Worm (Caenorhabditis elegans) whole organism, L1 larva: ENCODE measurements around the gene glr-4.
A peak's percentile ranks its signal among the peaks of the same experiment; 100 is the strongest.

Experiments
- C04F5.9 ChIP-seq: sonication (generic microtip); optimal IDR thresholded peaks from 2 replicates; lab custom pipeline; 2016; ENCODE audit warnings: missing genetic modification characterization, missing compliant biosample characterization
- C34B4.2 ChIP-seq: sonication (generic microtip); optimal IDR thresholded peaks from 2 replicates; lab custom pipeline; 2017; ENCODE audit warnings: mild to moderate bottlenecking, missing genetic modification characterization, missing compliant biosample characterization
- F16B12.6 ChIP-seq: fragments of 150-350 bp; optimal IDR thresholded peaks from 2 replicates; lab custom pipeline; 2014; ENCODE audit warnings: missing biosample characterization, missing genetic modification characterization
- Y116A8C.19 ChIP-seq: sonication (generic microtip); optimal IDR thresholded peaks from 2 replicates; lab custom pipeline; 2016; ENCODE audit warnings: missing compliant biosample characterization, missing genetic modification characterization, borderline replicate concordance
- aha-1 ChIP-seq: fragments of 150-350 bp; optimal IDR thresholded peaks from 2 replicates; lab custom pipeline; 2014; ENCODE audit warnings: missing biosample characterization, missing genetic modification characterization
- aly-2 ChIP-seq: fragments of 150-350 bp; optimal IDR thresholded peaks from 2 replicates; lab custom pipeline; 2014; ENCODE audit warnings: missing biosample characterization, missing genetic modification characterization
- blmp-1 ChIP-seq: fragments of 150-350 bp; optimal IDR thresholded peaks from 2 replicates; lab custom pipeline; 2014; ENCODE audit warnings: missing biosample characterization, missing genetic modification characterization
- ceh-63 ChIP-seq: fragments of 200-800 bp; sonication (Bioruptor generic); optimal IDR thresholded peaks from 2 replicates; lab custom pipeline; 2018; ENCODE audit warnings: mild to moderate bottlenecking, missing genetic modification characterization, missing compliant biosample characterization
- ceh-8 ChIP-seq: fragments of 200-800 bp; sonication (Bioruptor generic); optimal IDR thresholded peaks from 2 replicates; lab custom pipeline; 2018; ENCODE audit warnings: mild to moderate bottlenecking, missing genetic modification characterization, moderate library complexity, missing compliant biosample characterization
- ceh-82 ChIP-seq, 3 experiments: fragments of 150-350 bp in 1 of 3; sonication (generic microtip) in 2 of 3; optimal IDR thresholded peaks; 2 replicates each; lab custom pipeline; 2014 to 2017; ENCODE audit warnings: missing biosample characterization in 3 of 3, missing genetic modification characterization in 3 of 3
- ceh-88 ChIP-seq: fragments of 200-800 bp; sonication (Bioruptor generic); IDR thresholded peaks from 2 replicates; pipeline ENCODE4 v1.3.6; 2022; ENCODE audit warnings: missing genetic modification characterization, missing compliant biosample characterization
- ceh-90 ChIP-seq: sonication (generic microtip); optimal IDR thresholded peaks from 2 replicates; lab custom pipeline; 2016; ENCODE audit warnings: missing genetic modification characterization, missing compliant biosample characterization
- ces-1 ChIP-seq: fragments of 150-350 bp; optimal IDR thresholded peaks from 2 replicates; lab custom pipeline; 2014; ENCODE audit warnings: missing biosample characterization, missing genetic modification reagents, missing genetic modification characterization
- dpl-1 ChIP-seq, 3 experiments: fragments of 150-350 bp in 2 of 3; sonication (generic microtip) in 1 of 3; optimal IDR thresholded peaks; 2 replicates each; lab custom pipeline; 2014 to 2017; ENCODE audit warnings: missing biosample characterization in 3 of 3, missing genetic modification characterization in 3 of 3, missing genetic modification reagents in 3 of 3
- dsc-1 ChIP-seq: sonication (generic microtip); optimal IDR thresholded peaks from 2 replicates; lab custom pipeline; 2016; ENCODE audit warnings: mild to moderate bottlenecking, missing genetic modification characterization, missing compliant biosample characterization
- efl-1 ChIP-seq, 4 experiments: fragments of 150-350 bp; optimal IDR thresholded peaks in 3 of 4; peaks in 1 of 4; 1 replicate in 1 of 4; 2 replicates in 3 of 4; lab custom pipeline; 2014; ENCODE audit warnings: missing biosample characterization in 2 of 4, missing genetic modification characterization in 2 of 4, missing genetic modification reagents in 2 of 4
- efl-3 ChIP-seq: fragments of 200-800 bp; sonication (Bioruptor generic); optimal IDR thresholded peaks from 2 replicates; lab custom pipeline; 2018; ENCODE audit warnings: mild to moderate bottlenecking, missing genetic modification characterization, missing compliant biosample characterization
- egl-27 ChIP-seq, 2 experiments: fragments of 150-350 bp in 1 of 2; sonication (generic microtip); optimal IDR thresholded peaks; 3 replicates each; lab custom pipeline; 2017 to 2018; ENCODE audit warnings: missing biosample characterization in 2 of 2, missing genetic modification characterization in 2 of 2, missing genetic modification reagents in 2 of 2
- elt-2 ChIP-seq: sonication (generic microtip); optimal IDR thresholded peaks from 2 replicates; lab custom pipeline; 2016; ENCODE audit warnings: missing genetic modification characterization, mild to moderate bottlenecking, inconsistent platforms, missing compliant biosample characterization, missing genetic modification reagents
- elt-3 ChIP-seq, 6 experiments: fragments of 150-350 bp in 1 of 6; sonication (generic microtip); optimal IDR thresholded peaks; 2 replicates each; lab custom pipeline; 2017 to 2018; ENCODE audit warnings: missing biosample characterization in 6 of 6, missing genetic modification characterization in 6 of 6, inconsistent platforms in 1 of 6
- ets-5 ChIP-seq: fragments of 200-800 bp; sonication (Bioruptor generic); IDR thresholded peaks from 2 replicates; pipeline ENCODE4 v1.3.6; 2022; ENCODE audit warnings: missing genetic modification characterization, missing compliant biosample characterization
- fkh-10 ChIP-seq: sonication (generic microtip); optimal IDR thresholded peaks from 2 replicates; lab custom pipeline; 2017; ENCODE audit warnings: missing biosample characterization, missing genetic modification reagents, missing genetic modification characterization
- fkh-8 ChIP-seq: sonication (generic microtip); optimal IDR thresholded peaks from 2 replicates; lab custom pipeline; 2016; ENCODE audit warnings: mild to moderate bottlenecking, missing genetic modification characterization, missing compliant biosample characterization
- hlh-17 ChIP-seq: fragments of 200-800 bp; sonication (Bioruptor generic); optimal IDR thresholded peaks from 2 replicates; lab custom pipeline; 2018; ENCODE audit warnings: missing genetic modification characterization, mild to moderate bottlenecking, missing compliant biosample characterization, moderate library complexity, borderline replicate concordance
- lin-14 ChIP-seq: fragments of 200-800 bp; sonication (Bioruptor generic); optimal IDR thresholded peaks from 2 replicates; lab custom pipeline; 2018; ENCODE audit warnings: mild to moderate bottlenecking, missing genetic modification characterization, moderate library complexity, missing compliant biosample characterization
- lin-15B ChIP-seq: fragments of 150-350 bp; sonication (generic microtip); optimal IDR thresholded peaks from 3 replicates; lab custom pipeline; 2014; ENCODE audit warnings: missing biosample characterization, missing genetic modification characterization
- lin-35 ChIP-seq, 2 experiments: fragments of 150-350 bp; optimal IDR thresholded peaks; 2 replicates each; lab custom pipeline; 2014; ENCODE audit warnings: missing biosample characterization in 2 of 2, missing genetic modification characterization in 2 of 2, missing genetic modification reagents in 2 of 2
- lin-39 ChIP-seq: fragments of 150-350 bp; optimal IDR thresholded peaks from 2 replicates; lab custom pipeline; 2014; ENCODE audit warnings: missing biosample characterization, missing genetic modification reagents, missing genetic modification characterization
- mdl-1 ChIP-seq, 2 experiments: fragments of 150-350 bp; optimal IDR thresholded peaks; 2 replicates each; lab custom pipeline; 2014 to 2017; ENCODE audit warnings: missing biosample characterization in 2 of 2, missing genetic modification characterization in 2 of 2, inconsistent platforms in 1 of 2
- nhr-237 ChIP-seq: fragments of 150-350 bp; optimal IDR thresholded peaks from 2 replicates; lab custom pipeline; 2014; ENCODE audit warnings: missing biosample characterization, missing genetic modification characterization
- nhr-47 ChIP-seq: sonication (generic microtip); optimal IDR thresholded peaks from 2 replicates; lab custom pipeline; 2016; ENCODE audit warnings: mild to moderate bottlenecking, missing genetic modification characterization, moderate library complexity, missing compliant biosample characterization
- nhr-71 ChIP-seq: sonication (generic microtip); optimal IDR thresholded peaks from 2 replicates; lab custom pipeline; 2016; ENCODE audit warnings: mild to moderate bottlenecking, missing genetic modification characterization, moderate library complexity, missing compliant biosample characterization
- nhr-85 ChIP-seq: sonication (generic microtip); peaks from one replicate; lab custom pipeline; 2016; ENCODE audit warnings: missing genetic modification characterization, inconsistent platforms, missing compliant biosample characterization
- nhr-90 ChIP-seq: sonication (generic microtip); optimal IDR thresholded peaks from 2 replicates; lab custom pipeline; 2016; ENCODE audit warnings: mild to moderate bottlenecking, missing genetic modification characterization, missing compliant biosample characterization; ENCODE audit not compliant: poor library complexity
- pag-3 ChIP-seq: sonication (generic microtip); optimal IDR thresholded peaks from 2 replicates; lab custom pipeline; 2017; ENCODE audit warnings: missing genetic modification characterization, mild to moderate bottlenecking, missing compliant biosample characterization, antibody characterized with exemption, borderline replicate concordance; ENCODE audit not compliant: insufficient read depth
- rnt-1 ChIP-seq: sonication (generic microtip); optimal IDR thresholded peaks from 2 replicates; lab custom pipeline; 2016; ENCODE audit warnings: mild to moderate bottlenecking, missing genetic modification characterization, moderate library complexity, missing compliant biosample characterization
- snpc-4 ChIP-seq: fragments of 150-350 bp; optimal IDR thresholded peaks from 2 replicates; lab custom pipeline; 2014; ENCODE audit warnings: missing biosample characterization, missing genetic modification characterization
- sox-4 ChIP-seq: sonication (generic microtip); optimal IDR thresholded peaks from 2 replicates; lab custom pipeline; 2016; ENCODE audit warnings: missing genetic modification characterization, missing compliant biosample characterization
- sptf-1 ChIP-seq: fragments of 150-350 bp; optimal IDR thresholded peaks from 2 replicates; lab custom pipeline; 2014; ENCODE audit warnings: missing biosample characterization, missing genetic modification characterization
- swsn-7 ChIP-seq: sonication (generic microtip); optimal IDR thresholded peaks from 2 replicates; lab custom pipeline; 2016; ENCODE audit warnings: missing genetic modification characterization, missing compliant biosample characterization
- tlp-1 ChIP-seq: fragments of 150-350 bp; optimal IDR thresholded peaks from 2 replicates; lab custom pipeline; 2014; ENCODE audit warnings: missing biosample characterization, missing genetic modification characterization
- unc-130 ChIP-seq: fragments of 150-350 bp; optimal IDR thresholded peaks from 2 replicates; lab custom pipeline; 2017; ENCODE audit warnings: missing biosample characterization, missing genetic modification characterization, inconsistent platforms
- unc-62 ChIP-seq: fragments of 150-350 bp; optimal IDR thresholded peaks from 2 replicates; lab custom pipeline; 2014; ENCODE audit warnings: missing biosample characterization, missing genetic modification reagents, missing genetic modification characterization
- vab-15 ChIP-seq: sonication (generic microtip); optimal IDR thresholded peaks from 2 replicates; lab custom pipeline; 2017; ENCODE audit warnings: missing genotype, mild to moderate bottlenecking, missing genetic modification characterization, missing compliant biosample characterization
- zip-4 ChIP-seq: fragments of 200-800 bp; sonication (Bioruptor generic); optimal IDR thresholded peaks from 2 replicates; lab custom pipeline; 2018; ENCODE audit warnings: mild to moderate bottlenecking, missing genetic modification characterization, moderate library complexity, missing compliant biosample characterization
- ztf-11 ChIP-seq, 2 experiments: sonication (generic microtip); optimal IDR thresholded peaks; 2 replicates each; lab custom pipeline; 2016 to 2017; ENCODE audit warnings: missing genetic modification characterization in 2 of 2, missing biosample characterization in 1 of 2, missing compliant biosample characterization in 1 of 2

glr-4 gene

DNA sequence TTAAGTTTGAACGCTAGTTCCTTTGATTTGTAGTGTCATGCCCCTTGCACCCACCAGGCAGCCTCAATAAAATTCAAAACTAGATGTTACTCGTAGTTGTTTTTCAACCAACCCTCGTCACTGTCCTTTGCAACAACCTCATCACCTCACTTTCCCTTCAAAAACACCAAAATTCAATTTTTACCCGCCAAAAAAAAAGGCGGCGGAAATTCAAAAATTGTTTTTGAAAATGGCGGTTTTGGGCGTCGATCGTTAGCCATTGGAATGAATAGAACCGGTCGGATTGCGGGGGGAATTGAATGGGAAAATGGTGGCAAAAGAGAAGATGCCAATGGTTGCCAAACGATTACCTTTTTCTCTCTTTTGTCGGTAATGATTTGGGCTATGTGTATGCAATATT is 11.9 kb upstream of the glr-4 start:
- TF ChIP-seq swsn-7 (no peak), F16B12.6 (no peak), nhr-90 (tag; lab: Kevin White, UChicago) (no peak), Y116A8C.19 (no peak), lin-35 (GFP tag; optimal IDR thresholded peaks at IDR 0.05; lab: Kevin White, UChicago) (peak in 1 of 2 experiments; percentile 63), dpl-1 (GFP tag; optimal IDR thresholded peaks at IDR 0.05; lab: Kevin White, UChicago) (peak; percentile 17 to 50 (median 40)), ceh-88 (GFP tag; lab: Robert Waterston, UW) (no peak), lin-14 (GFP tag; lab: Kevin White, UChicago) (peak; percentile 17), rnt-1 (tag; lab: Kevin White, UChicago) (no peak), ets-5 (GFP tag; lab: Robert Waterston, UW) (no peak), lin-39 (tag; lab: Kevin White, UChicago) (no peak), fkh-10 (no peak), nhr-85 (tag; lab: Kevin White, UChicago) (peak; percentile 18), pag-3 (tag; lab: Kevin White, UChicago) (no peak), nhr-47 (tag; lab: Kevin White, UChicago) (no peak), elt-2 (no peak), C34B4.2 (tag; lab: Kevin White, UChicago) (no peak), aly-2 (tag; lab: Kevin White, UChicago) (no peak), ztf-11 (tag; optimal IDR thresholded peaks at IDR 0.05; lab: Kevin White, UChicago) (no peak), ceh-82 (tag; optimal IDR thresholded peaks at IDR 0.05; lab: Kevin White, UChicago) (no peak), blmp-1 (tag; lab: Kevin White, UChicago) (peak; percentile 53), unc-62 (GFP tag; lab: Kevin White, UChicago) (no peak), zip-4 (no peak), efl-1 (optimal IDR thresholded peaks at IDR 0.05; lab: Kevin White, UChicago) (peak in 1 of 2 experiments; percentile 11), efl-1 (GFP tag; optimal IDR thresholded peaks at IDR 0.05 in 1 of 2; lab: Kevin White, UChicago) (peak; percentile 46 to 94)
- TF ChIP-seq, all 84 proteins: peak for 6

DNA sequence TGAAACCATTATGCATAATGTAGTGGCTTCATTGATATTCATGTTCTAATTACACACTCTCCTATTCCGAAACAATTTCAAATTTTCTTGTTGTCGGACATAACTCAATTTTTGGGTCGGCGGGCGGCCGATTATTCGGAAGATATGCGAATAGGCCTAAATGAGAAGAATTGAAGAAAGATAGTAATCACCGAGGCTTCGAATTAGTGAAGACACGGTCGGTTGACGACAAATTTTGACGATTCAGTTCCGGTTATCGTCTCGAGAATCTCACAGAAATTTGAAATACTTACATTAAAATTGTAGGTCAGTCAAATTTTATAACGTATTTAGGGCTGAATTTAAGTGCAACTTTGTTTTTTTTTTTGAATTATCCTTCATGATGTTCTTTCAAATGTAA is 9.1 kb upstream of the glr-4 start:
- peak; percentile 49 for TF ChIP-seq blmp-1 (tag; lab: Kevin White, UChicago)
- no peak for TF ChIP-seq mdl-1 (tag; optimal IDR thresholded peaks at IDR 0.05; lab: Kevin White, UChicago)
- TF ChIP-seq unc-130 (tag; lab: Kevin White, UChicago), result no peak
- no peak for TF ChIP-seq sptf-1 (tag; lab: Kevin White, UChicago)
- TF ChIP-seq lin-14 (GFP tag; lab: Kevin White, UChicago), result peak; percentile 18
- TF ChIP-seq nhr-85 (tag; lab: Kevin White, UChicago), result peak; percentile 49
- no peak for TF ChIP-seq aha-1 (tag; lab: Kevin White, UChicago)
- TF ChIP-seq efl-3 (GFP tag; lab: Kevin White, UChicago), result no peak
- no peak for TF ChIP-seq snpc-4 (tag; lab: Kevin White, UChicago)
- no peak for TF ChIP-seq swsn-7
- no peak for TF ChIP-seq vab-15 (tag; lab: Kevin White, UChicago)
- TF ChIP-seq C04F5.9, result no peak
- TF ChIP-seq lin-39 (tag; lab: Kevin White, UChicago), result no peak
- no peak for TF ChIP-seq ces-1 (GFP tag; lab: Kevin White, UChicago)
- TF ChIP-seq nhr-237 (tag; lab: Kevin White, UChicago), result no peak
- no peak for TF ChIP-seq ceh-82 (tag; optimal IDR thresholded peaks at IDR 0.05; lab: Kevin White, UChicago)
- peak; percentile 1 for TF ChIP-seq tlp-1 (tag; lab: Kevin White, UChicago)

DNA sequence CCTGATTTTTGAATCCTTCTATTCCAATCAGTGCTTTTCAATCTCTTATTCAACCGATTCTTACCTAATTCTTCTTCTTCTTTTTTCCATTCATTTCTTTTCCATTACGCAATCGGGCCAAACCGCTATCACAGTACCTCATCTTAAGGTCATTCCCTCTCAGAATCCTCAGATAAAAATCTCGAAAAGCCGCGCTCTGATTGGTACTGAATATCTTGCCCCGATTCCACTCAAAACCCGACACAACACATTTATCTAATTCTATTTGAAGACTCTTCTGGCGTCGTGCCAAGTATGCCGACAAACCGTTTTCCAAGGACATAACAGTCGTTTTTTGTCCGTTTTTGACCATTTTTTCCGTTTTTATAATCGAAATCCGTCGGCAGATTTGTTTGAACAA is 7.8 kb upstream of the glr-4 start:
- TF ChIP-seq ceh-63 (GFP tag; lab: Kevin White, UChicago) (no peak), ceh-90 (tag; lab: Kevin White, UChicago) (no peak), C04F5.9 (no peak), nhr-90 (tag; lab: Kevin White, UChicago) (no peak), nhr-71 (no peak), Y116A8C.19 (no peak), fkh-8 (tag; lab: Kevin White, UChicago) (no peak), lin-15B (tag; lab: Kevin White, UChicago) (no peak), F16B12.6 (no peak), efl-3 (GFP tag; lab: Kevin White, UChicago) (peak; percentile 6), egl-27 (tag; optimal IDR thresholded peaks at IDR 0.05; lab: Kevin White, UChicago) (no peak), hlh-17 (no peak), ztf-11 (tag; optimal IDR thresholded peaks at IDR 0.05; lab: Kevin White, UChicago) (no peak), swsn-7 (no peak), rnt-1 (tag; lab: Kevin White, UChicago) (peak; percentile 42), ceh-8 (GFP tag; lab: Kevin White, UChicago) (no peak), elt-3 (tag; optimal IDR thresholded peaks at IDR 0.05; lab: Kevin White, UChicago) (no peak), dsc-1 (tag; lab: Kevin White, UChicago) (no peak), lin-14 (GFP tag; lab: Kevin White, UChicago) (peak; percentile 56), lin-39 (tag; lab: Kevin White, UChicago) (no peak), tlp-1 (tag; lab: Kevin White, UChicago) (peak; percentile 20), sox-4 (no peak)
